Worm (Caenorhabditis elegans): ENCODE data around the gene B0416.11.

The B0416.11 gene

ce11 chrX:9300379-9300778, 17.5 kb upstream of the B0416.11 start:
- peak; percentile 5 for TF ChIP-seq hmg-4 (GFP tag; optimal IDR thresholded peaks at IDR 0.05)
- no peak for TF ChIP-seq F13C5.2 (tag; optimal IDR thresholded peaks at IDR 0.05)

- TF ChIP-seq B0310.2 (tag; optimal IDR thresholded peaks at IDR 0.05) (no peak), sea-1 (GFP tag; conservative IDR thresholded peaks at IDR 0.05) (no peak), ets-7 (tag; optimal IDR thresholded peaks at IDR 0.05) (no peak), ceh-13 (GFP tag; optimal IDR thresholded peaks at IDR 0.05) (no peak), ceh-36 (tag; optimal IDR thresholded peaks at IDR 0.05) (no peak), aly-1 (tag; optimal IDR thresholded peaks at IDR 0.05) (no peak), tra-4 (tag; optimal IDR thresholded peaks at IDR 0.05) (no peak), flt-1 (GFP tag; IDR thresholded peaks at IDR 0.05) (no peak), tbx-11 (GFP tag; IDR thresholded peaks at IDR 0.05) (no peak), hmg-4 (GFP tag; optimal IDR thresholded peaks at IDR 0.05) (no peak), hnd-1 (tag; optimal IDR thresholded peaks at IDR 0.05) (no peak), hmbx-1 (tag; optimal IDR thresholded peaks at IDR 0.05) (no peak), scrt-1 (GFP tag; IDR thresholded peaks at IDR 0.05) (no peak), F13C5.2 (tag; optimal IDR thresholded peaks at IDR 0.05) (no peak)
Measured at ce11 chrX:9298846-9299245, 15.9 kb upstream of the B0416.11 start, which contains the start of gene B0416.2. B0416.2 (plus strand) TSS chrX:9299146.

- TF ChIP-seq ama-1 (optimal IDR thresholded peaks at IDR 0.05): no peak
- TF ChIP-seq hmg-4 (GFP tag; optimal IDR thresholded peaks at IDR 0.05): no peak
- no peak for TF ChIP-seq hnd-1 (tag; optimal IDR thresholded peaks at IDR 0.05)
- TF ChIP-seq tbx-37 (GFP tag; conservative IDR thresholded peaks at IDR 0.05): no peak
- TF ChIP-seq hmbx-1 (tag; optimal IDR thresholded peaks at IDR 0.05): no peak
- no peak for TF ChIP-seq F13C5.2 (tag; optimal IDR thresholded peaks at IDR 0.05)
- no peak for TF ChIP-seq ets-7 (tag; optimal IDR thresholded peaks at IDR 0.05)
- TF ChIP-seq flt-1 (GFP tag; IDR thresholded peaks at IDR 0.05): no peak
- TF ChIP-seq tra-4 (tag; optimal IDR thresholded peaks at IDR 0.05): no peak
- no peak for TF ChIP-seq sea-1 (GFP tag; conservative IDR thresholded peaks at IDR 0.05)
- no peak for TF ChIP-seq pes-1 (GFP tag; IDR thresholded peaks at IDR 0.05)
- TF ChIP-seq B0310.2 (tag; optimal IDR thresholded peaks at IDR 0.05): no peak
- no peak for TF ChIP-seq ceh-13 (GFP tag; optimal IDR thresholded peaks at IDR 0.05)
- no peak for TF ChIP-seq tbx-11 (GFP tag; IDR thresholded peaks at IDR 0.05)
- no peak for TF ChIP-seq aly-1 (tag; optimal IDR thresholded peaks at IDR 0.05)
- TF ChIP-seq scrt-1 (GFP tag; IDR thresholded peaks at IDR 0.05): no peak
- TF ChIP-seq ceh-36 (tag; optimal IDR thresholded peaks at IDR 0.05): no peak
Measured at ce11 chrX:9297834-9298233, 14.9 kb upstream of the B0416.11 start, which contains the start of gene B0416.7. B0416.7 (minus strand) TSS chrX:9297934.

- TF ChIP-seq ceh-36 (tag; optimal IDR thresholded peaks at IDR 0.05) (peak; percentile 78), tbx-11 (GFP tag; IDR thresholded peaks at IDR 0.05) (peak; percentile 60; the same call in 1 of the 2 replicates), tbx-37 (GFP tag; conservative IDR thresholded peaks at IDR 0.05) (peak; percentile 49; the same call in 1 of the 2 replicates), B0310.2 (tag; optimal IDR thresholded peaks at IDR 0.05) (peak; percentile 38), F13C5.2 (tag; optimal IDR thresholded peaks at IDR 0.05) (peak; percentile 88), hmg-4 (GFP tag; optimal IDR thresholded peaks at IDR 0.05) (peak; percentile 58), hmbx-1 (tag; optimal IDR thresholded peaks at IDR 0.05) (peak; percentile 40), flt-1 (GFP tag; IDR thresholded peaks at IDR 0.05) (peak; percentile 51), sea-1 (GFP tag; conservative IDR thresholded peaks at IDR 0.05) (peak; percentile 67; the same call in 1 of the 2 replicates), ets-7 (tag; optimal IDR thresholded peaks at IDR 0.05) (no peak), ceh-13 (GFP tag; optimal IDR thresholded peaks at IDR 0.05) (peak; percentile 44), hnd-1 (tag; optimal IDR thresholded peaks at IDR 0.05) (peak; percentile 33), ama-1 (optimal IDR thresholded peaks at IDR 0.05) (no peak), pes-1 (GFP tag; IDR thresholded peaks at IDR 0.05) (no peak; the same call in none of the 2 replicates), aly-1 (tag; optimal IDR thresholded peaks at IDR 0.05) (no peak), tra-4 (tag; optimal IDR thresholded peaks at IDR 0.05) (no peak), scrt-1 (GFP tag; IDR thresholded peaks at IDR 0.05) (peak; percentile 76)
Measured at ce11 chrX:9296591-9296990, 13.7 kb upstream of the B0416.11 start, which contains the start of gene gly-13. gly-13 (minus strand) TSS chrX:9296622.

ce11 chrX:9295471-9295870, 12.5 kb upstream of the B0416.11 start:
- TF ChIP-seq scrt-1 (GFP tag; IDR thresholded peaks at IDR 0.05) (no peak), hmg-4 (GFP tag; optimal IDR thresholded peaks at IDR 0.05) (no peak), sea-1 (GFP tag; conservative IDR thresholded peaks at IDR 0.05) (no peak), F13C5.2 (tag; optimal IDR thresholded peaks at IDR 0.05) (no peak), tra-4 (tag; optimal IDR thresholded peaks at IDR 0.05) (no peak), hnd-1 (tag; optimal IDR thresholded peaks at IDR 0.05) (no peak), aly-1 (tag; optimal IDR thresholded peaks at IDR 0.05) (no peak), ets-7 (tag; optimal IDR thresholded peaks at IDR 0.05) (no peak), ceh-36 (tag; optimal IDR thresholded peaks at IDR 0.05) (no peak), tbx-11 (GFP tag; IDR thresholded peaks at IDR 0.05) (no peak), tbx-37 (GFP tag; conservative IDR thresholded peaks at IDR 0.05) (no peak), flt-1 (GFP tag; IDR thresholded peaks at IDR 0.05) (no peak), ama-1 (optimal IDR thresholded peaks at IDR 0.05) (no peak)

ce11 chrX:9291345-9291744, 8.4 kb upstream of the B0416.11 start, which contains the start of gene B0416.3:
B0416.3 (plus strand) TSS chrX:9291645.
- TF ChIP-seq B0310.2 (tag; optimal IDR thresholded peaks at IDR 0.05) (no peak), pes-1 (GFP tag; IDR thresholded peaks at IDR 0.05) (no peak), tra-4 (tag; optimal IDR thresholded peaks at IDR 0.05) (no peak), hnd-1 (tag; optimal IDR thresholded peaks at IDR 0.05) (no peak), ceh-36 (tag; optimal IDR thresholded peaks at IDR 0.05) (no peak), aly-1 (tag; optimal IDR thresholded peaks at IDR 0.05) (no peak), ceh-13 (GFP tag; optimal IDR thresholded peaks at IDR 0.05) (no peak), scrt-1 (GFP tag; IDR thresholded peaks at IDR 0.05) (no peak), hmg-4 (GFP tag; optimal IDR thresholded peaks at IDR 0.05) (no peak), sea-1 (GFP tag; conservative IDR thresholded peaks at IDR 0.05) (no peak), flt-1 (GFP tag; IDR thresholded peaks at IDR 0.05) (no peak), hmbx-1 (tag; optimal IDR thresholded peaks at IDR 0.05) (no peak), tbx-11 (GFP tag; IDR thresholded peaks at IDR 0.05) (no peak), ets-7 (tag; optimal IDR thresholded peaks at IDR 0.05) (no peak), F13C5.2 (tag; optimal IDR thresholded peaks at IDR 0.05) (no peak), ama-1 (optimal IDR thresholded peaks at IDR 0.05) (no peak)

ce11 chrX:9278653-9279052, 4.3 kb downstream of the B0416.11 start, which contains the start of gene B0416.4:
B0416.4 (plus strand) TSS chrX:9278953.
- TF ChIP-seq tbx-37 (GFP tag; conservative IDR thresholded peaks at IDR 0.05) (no peak), ceh-36 (tag; optimal IDR thresholded peaks at IDR 0.05) (no peak), B0310.2 (tag; optimal IDR thresholded peaks at IDR 0.05) (no peak), flt-1 (GFP tag; IDR thresholded peaks at IDR 0.05) (no peak), hmbx-1 (tag; optimal IDR thresholded peaks at IDR 0.05) (no peak), aly-1 (tag; optimal IDR thresholded peaks at IDR 0.05) (no peak), scrt-1 (GFP tag; IDR thresholded peaks at IDR 0.05) (no peak), ets-7 (tag; optimal IDR thresholded peaks at IDR 0.05) (no peak), ama-1 (optimal IDR thresholded peaks at IDR 0.05) (no peak), ceh-13 (GFP tag; optimal IDR thresholded peaks at IDR 0.05) (no peak), tra-4 (tag; optimal IDR thresholded peaks at IDR 0.05) (no peak)
